Fruit fly (Drosophila melanogaster): ENCODE measurements around the gene JhI-21.

JhI-21 gene

dm6 chr2L:12011682-12012655 is 43.9 kb downstream of the JhI-21 start (continued):
- TF ChIP-seq Drgx (GFP tag; IDR thresholded peaks at IDR 0.05) (no peak), phol (tag; optimal IDR thresholded peaks at IDR 0.05) (peak; percentile 58), Aef1 (GFP tag; IDR thresholded peaks at IDR 0.05) (no peak), CG14710 (tag; optimal IDR thresholded peaks at IDR 0.05) (peak; percentile 62), Bgb (GFP tag; IDR thresholded peaks at IDR 0.05; ENCODE audit: partially characterized antibody) (no peak), CG12391 (tag; optimal IDR thresholded peaks at IDR 0.05) (peak; percentile 67), chif (GFP tag; optimal IDR thresholded peaks at IDR 0.05) (peak; percentile 49 to 61), Xrp1 (GFP tag; IDR thresholded peaks at IDR 0.05) (no peak), ftz-f1 (GFP tag; optimal IDR thresholded peaks at IDR 0.05) (peak; percentile 99), CG6854 (GFP tag; optimal IDR thresholded peaks at IDR 0.05) (peak; percentile 39), CG5953 (GFP tag; IDR thresholded peaks at IDR 0.05) (no peak), CG13424 (tag; optimal IDR thresholded peaks at IDR 0.05) (peak; percentile 55), CG5180 (GFP tag; optimal IDR thresholded peaks at IDR 0.05) (peak; percentile 91), ERR (GFP tag; optimal IDR thresholded peaks at IDR 0.05) (peak; percentile 87), zfh2 (GFP tag; optimal IDR thresholded peaks at IDR 0.05) (peak; percentile 77), CG10543 (GFP tag; optimal IDR thresholded peaks at IDR 0.05) (peak; percentile 99), Ptx1 (GFP tag; IDR thresholded peaks at IDR 0.05) (no peak), CG7928 (GFP tag; optimal IDR thresholded peaks at IDR 0.05) (no peak), CG4424 (GFP tag; optimal IDR thresholded peaks at IDR 0.05) (peak; percentile 70), CG12744 (GFP tag; optimal IDR thresholded peaks at IDR 0.05) (peak; percentile 63), Mad (GFP tag; optimal IDR thresholded peaks at IDR 0.05) (peak; percentile 80), knrl (GFP tag; IDR thresholded peaks at IDR 0.05; ENCODE audit: partially characterized antibody) (no peak), CG31388 (GFP tag; optimal IDR thresholded peaks at IDR 0.05) (peak; percentile 26), CG3838 (GFP tag; optimal IDR thresholded peaks at IDR 0.05) (peak; percentile 46), CG1792 (GFP tag; optimal IDR thresholded peaks at IDR 0.05) (peak; percentile 51), mld (GFP tag; IDR thresholded peaks at IDR 0.05; ENCODE audit: partially characterized antibody) (no peak), Dad (GFP tag; optimal IDR thresholded peaks at IDR 0.05) (peak; percentile 79), Camta (GFP tag; optimal IDR thresholded peaks at IDR 0.05) (peak; percentile 25), CG10431 (GFP tag; optimal IDR thresholded peaks at IDR 0.05) (peak; percentile 51), CG7372 (GFP tag; IDR thresholded peaks at IDR 0.05) (no peak), CG12104 (GFP tag; optimal IDR thresholded peaks at IDR 0.05) (no peak), cas (GFP tag; IDR thresholded peaks at IDR 0.05) (no peak), Rfx (GFP tag; IDR thresholded peaks at IDR 0.05) (no peak), MTF-1 (GFP tag; optimal IDR thresholded peaks at IDR 0.05; ENCODE audit: borderline replicate concordance) (peak; percentile 86), CG4730 (GFP tag; IDR thresholded peaks at IDR 0.05) (no peak), CG7556 (GFP tag; optimal IDR thresholded peaks at IDR 0.05) (peak; percentile 81), kay (GFP tag; optimal IDR thresholded peaks at IDR 0.05) (peak; percentile 20), Hr39 (optimal IDR thresholded peaks at IDR 0.05) (no peak), CG6765 (GFP tag; optimal IDR thresholded peaks at IDR 0.05) (peak; percentile 86), abd-A (tag; optimal IDR thresholded peaks at IDR 0.05) (peak; percentile 100), Mes4 (GFP tag; optimal IDR thresholded peaks at IDR 0.05) (peak; percentile 54), H2.0 (GFP tag; IDR thresholded peaks at IDR 0.05) (no peak), ewg (GFP tag; optimal IDR thresholded peaks at IDR 0.05) (peak; percentile 48), pan (optimal IDR thresholded peaks at IDR 0.05) (no peak), pan (GFP tag; optimal IDR thresholded peaks at IDR 0.05 in 1 of 2, IDR thresholded peaks at IDR 0.05 in 1 of 2) (no peak), CG7745 (tag; optimal IDR thresholded peaks at IDR 0.05) (peak; percentile 43), CG10979 (tag; optimal IDR thresholded peaks at IDR 0.05) (peak; percentile 65), Atf-2 (GFP tag; optimal IDR thresholded peaks at IDR 0.05) (peak; percentile 57), CG2889 (GFP tag; IDR thresholded peaks at IDR 0.05) (no peak)
